Fruit fly (Drosophila melanogaster) S2 (cell line): ENCODE data around the gene Ire1.

ENCODE experiments used
- CG8478 ChIP-seq: fragments of >200 bp; optimal IDR thresholded peaks from 2 replicates; lab custom pipeline; 2018
- CTCF ChIP-seq, 2 experiments: fragments of >200 bp; optimal IDR thresholded peaks; 2 replicates each; lab custom pipeline; 2018

The Ire1 gene

dm6 chr3R:19847591-19848256, 13.4 kb downstream of the Ire1 start:
- no peak for TF ChIP-seq CTCF (optimal IDR thresholded peaks at IDR 0.05; lab: Kevin White, UChicago)
- no peak for TF ChIP-seq CG8478

dm6 chr3R:19846870-19847590, 14.1 kb downstream of the Ire1 start, which contains the start of gene MICU3:
MICU3 (plus strand) TSS chr3R:19847311.
- no peak for TF ChIP-seq CTCF (optimal IDR thresholded peaks at IDR 0.05; lab: Kevin White, UChicago)
- no peak for TF ChIP-seq CG8478

- TF ChIP-seq CTCF (optimal IDR thresholded peaks at IDR 0.05; lab: Kevin White, UChicago) (no peak), CG8478 (no peak)
These were observed 17.2 kb downstream of the Ire1 start for dm6 chr3R:19843888-19844287.

- no peak for TF ChIP-seq CG8478
- TF ChIP-seq CTCF (optimal IDR thresholded peaks at IDR 0.05; lab: Kevin White, UChicago): no peak
These were observed 20.5 kb downstream of the Ire1 start, which contains the start of gene CG31459 for dm6 chr3R:19840545-19840944. CG31459 (plus strand) TSS chr3R:19840845.

- no peak for TF ChIP-seq CG8478
- TF ChIP-seq CTCF (optimal IDR thresholded peaks at IDR 0.05; lab: Kevin White, UChicago): no peak
These were observed 22.0 kb downstream of the Ire1 start for dm6 chr3R:19838925-19839601.

- TF ChIP-seq CTCF (optimal IDR thresholded peaks at IDR 0.05; lab: Kevin White, UChicago) (peak; percentile 9 to 15), CG8478 (no peak)
These were observed 24.4 kb downstream of the Ire1 start, which contains the start of gene bnl for dm6 chr3R:19836687-19837086. bnl (minus strand) TSS chr3R:19836817.

dm6 chr3R:19834982-19835381, 26.1 kb downstream of the Ire1 start:
- no peak for TF ChIP-seq CTCF (optimal IDR thresholded peaks at IDR 0.05; lab: Kevin White, UChicago)
- TF ChIP-seq CG8478: no peak

- TF ChIP-seq CTCF (optimal IDR thresholded peaks at IDR 0.05; lab: Kevin White, UChicago) (no peak), CG8478 (no peak)
These were observed 27.1 kb downstream of the Ire1 start for dm6 chr3R:19833963-19834362.

dm6 chr3R:19833546-19833945, 27.5 kb downstream of the Ire1 start:
- TF ChIP-seq CTCF (optimal IDR thresholded peaks at IDR 0.05; lab: Kevin White, UChicago): no peak
- no peak for TF ChIP-seq CG8478

- TF ChIP-seq CG8478 (no peak), CTCF (optimal IDR thresholded peaks at IDR 0.05; lab: Kevin White, UChicago) (no peak)
These were observed 30.1 kb downstream of the Ire1 start for dm6 chr3R:19830973-19831372.

dm6 chr3R:19826806-19827328, 34.2 kb downstream of the Ire1 start:
- no peak for TF ChIP-seq CTCF (optimal IDR thresholded peaks at IDR 0.05; lab: Kevin White, UChicago)
- TF ChIP-seq CG8478: no peak

- no peak for TF ChIP-seq CTCF (optimal IDR thresholded peaks at IDR 0.05; lab: Kevin White, UChicago)
- no peak for TF ChIP-seq CG8478
These were observed 34.7 kb downstream of the Ire1 start for dm6 chr3R:19826355-19826754.

- no peak for TF ChIP-seq CTCF (optimal IDR thresholded peaks at IDR 0.05; lab: Kevin White, UChicago)
- no peak for TF ChIP-seq CG8478
These were observed 36.6 kb downstream of the Ire1 start for dm6 chr3R:19824480-19824879.

dm6 chr3R:19822138-19822537, 39.0 kb downstream of the Ire1 start:
- TF ChIP-seq CTCF (optimal IDR thresholded peaks at IDR 0.05; lab: Kevin White, UChicago) (no peak), CG8478 (no peak)

- TF ChIP-seq CTCF (optimal IDR thresholded peaks at IDR 0.05; lab: Kevin White, UChicago) (no peak), CG8478 (no peak)
These were observed 40.1 kb downstream of the Ire1 start for dm6 chr3R:19820994-19821393.

dm6 chr3R:19816758-19817157, 44.3 kb downstream of the Ire1 start:
- TF ChIP-seq CTCF (optimal IDR thresholded peaks at IDR 0.05; lab: Kevin White, UChicago): no peak
- no peak for TF ChIP-seq CG8478
